Worm (Caenorhabditis elegans) whole organism, midembryonic: Measurements from ENCODE around the gene F09E10.7.

Experiments
- T22C8.4 ChIP-seq: fragments of 200-800 bp; sonication (Bioruptor generic); IDR thresholded peaks from 2 replicates; pipeline ENCODE4 v1.3.6; 2022; ENCODE audit warnings: missing genetic modification characterization, missing compliant biosample characterization
- cog-1 ChIP-seq: sonication (generic microtip); optimal IDR thresholded peaks from 2 replicates; lab custom pipeline; 2016; ENCODE audit warnings: missing genetic modification characterization, missing compliant biosample characterization
- flt-1 ChIP-seq: fragments of 200-800 bp; sonication (Bioruptor generic); IDR thresholded peaks from 2 replicates; pipeline ENCODE4 v1.3.6; 2022; ENCODE audit warnings: missing genetic modification characterization, missing compliant biosample characterization
- klf-2 ChIP-seq: fragments of 200-800 bp; sonication (Bioruptor generic); conservative IDR thresholded peaks from 2 replicates; pipeline ENCODE4 v1.3.6; 2022; ENCODE audit warnings: missing genetic modification reagents, missing genetic modification characterization, missing compliant biosample characterization
- med-1 ChIP-seq: sonication (generic microtip); optimal IDR thresholded peaks from 2 replicates; lab custom pipeline; 2017; ENCODE audit warnings: missing genetic modification characterization, mild to moderate bottlenecking, missing compliant biosample characterization, antibody characterized with exemption, missing genetic modification reagents; ENCODE audit not compliant: insufficient read depth
- ref-1 ChIP-seq: fragments of 200-800 bp; sonication (Bioruptor generic); conservative IDR thresholded peaks from 2 replicates; pipeline ENCODE4 v1.3.6; 2022; ENCODE audit warnings: missing genetic modification reagents, missing genetic modification characterization, missing compliant biosample characterization
- tab-1 ChIP-seq: fragments of 200-800 bp; sonication (Bioruptor generic); IDR thresholded peaks from 2 replicates; pipeline ENCODE4 v1.3.6; 2022; ENCODE audit warnings: missing genetic modification characterization, missing compliant biosample characterization
- ztf-23 ChIP-seq: fragments of 200-800 bp; sonication (Bioruptor generic); IDR thresholded peaks from 2 replicates; pipeline ENCODE4 v1.3.6; 2022; ENCODE audit warnings: missing genetic modification reagents, missing genetic modification characterization, missing compliant biosample characterization
- ztf-29 ChIP-seq: fragments of 200-800 bp; sonication (Bioruptor generic); IDR thresholded peaks from 2 replicates; pipeline ENCODE4 v1.3.6; 2022; ENCODE audit warnings: missing genetic modification reagents, missing genetic modification characterization, missing compliant biosample characterization

Gene F09E10.7

DNA sequence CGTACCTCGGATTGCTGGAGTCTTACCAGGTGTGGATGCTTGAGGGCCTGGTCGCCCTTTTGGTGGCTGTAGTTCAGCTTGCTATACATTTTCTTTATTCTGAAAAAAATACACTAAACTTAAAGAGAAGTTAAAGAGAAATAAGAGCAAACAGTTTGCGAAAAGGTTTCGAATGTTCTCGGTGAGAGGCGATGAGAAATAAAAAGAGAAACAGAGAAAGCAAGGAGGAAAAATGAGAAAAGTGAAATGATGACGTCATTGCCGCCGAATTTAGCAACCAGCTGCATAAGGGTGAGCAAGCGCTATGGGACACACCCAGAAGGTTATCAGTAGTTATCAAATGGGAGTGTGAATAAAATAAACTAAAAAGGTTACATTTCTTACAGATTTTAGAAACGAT, 47.9 kb downstream of the F09E10.7 start, which contains the start of gene cebp-1:
Gene cebp-1, minus strand, starts transcription at position 99 of the 400 bp plus-strand sequence.
- TF ChIP-seq tab-1 (GFP tag; lab: Robert Waterston, UW) = no peak
- no peak for TF ChIP-seq T22C8.4
- no peak for TF ChIP-seq klf-2
- TF ChIP-seq cog-1 (tag; lab: Kevin White, UChicago) = no peak
- TF ChIP-seq flt-1 (GFP tag; lab: Robert Waterston, UW) = no peak
- no peak for TF ChIP-seq ztf-29
- no peak for TF ChIP-seq med-1 (GFP tag; lab: Kevin White, UChicago)
- TF ChIP-seq ztf-23 (GFP tag; lab: Robert Waterston, UW) = no peak
- no peak for TF ChIP-seq ref-1

DNA sequence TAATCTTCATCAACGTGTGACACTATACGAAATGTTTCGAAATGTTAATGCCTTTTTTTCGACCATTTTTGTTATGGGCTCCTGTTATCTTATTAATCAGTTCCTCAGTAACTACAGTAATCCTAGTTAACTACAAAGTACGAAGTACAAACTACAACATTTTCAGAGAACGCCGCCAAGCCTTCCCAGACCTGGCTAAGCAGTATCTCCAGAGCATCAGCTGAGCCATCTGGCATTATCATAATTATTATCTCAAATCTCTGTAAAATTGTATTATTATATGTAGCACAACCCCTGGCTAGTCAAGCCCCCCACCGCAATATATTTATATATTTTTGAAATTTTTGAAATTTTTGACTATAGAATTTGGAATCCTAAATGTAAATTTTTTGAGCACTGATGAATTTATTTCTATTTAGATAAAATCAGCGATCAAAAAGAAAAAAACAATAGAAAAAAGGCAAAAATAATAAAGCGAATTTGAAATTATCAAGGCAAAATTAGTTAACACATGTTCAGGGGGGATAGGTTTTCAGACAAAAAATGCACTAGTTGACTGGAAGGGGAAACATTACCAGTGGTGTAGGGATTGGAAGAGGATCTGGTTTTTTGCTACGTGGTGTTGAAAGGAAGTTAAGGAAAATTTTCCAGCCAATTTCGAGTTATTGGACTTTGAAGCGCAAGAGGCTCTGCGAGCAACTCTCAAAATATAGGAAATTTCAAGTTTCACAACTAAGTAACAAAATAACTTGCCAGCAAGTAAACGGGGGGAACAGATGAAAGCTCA, 49.6 kb downstream of the F09E10.7 start:
- TF ChIP-seq flt-1 (GFP tag; lab: Robert Waterston, UW) (no peak), ztf-23 (GFP tag; lab: Robert Waterston, UW) (no peak), T22C8.4 (no peak), klf-2 (no peak), tab-1 (GFP tag; lab: Robert Waterston, UW) (no peak), ztf-29 (no peak), cog-1 (tag; lab: Kevin White, UChicago) (no peak)

DNA sequence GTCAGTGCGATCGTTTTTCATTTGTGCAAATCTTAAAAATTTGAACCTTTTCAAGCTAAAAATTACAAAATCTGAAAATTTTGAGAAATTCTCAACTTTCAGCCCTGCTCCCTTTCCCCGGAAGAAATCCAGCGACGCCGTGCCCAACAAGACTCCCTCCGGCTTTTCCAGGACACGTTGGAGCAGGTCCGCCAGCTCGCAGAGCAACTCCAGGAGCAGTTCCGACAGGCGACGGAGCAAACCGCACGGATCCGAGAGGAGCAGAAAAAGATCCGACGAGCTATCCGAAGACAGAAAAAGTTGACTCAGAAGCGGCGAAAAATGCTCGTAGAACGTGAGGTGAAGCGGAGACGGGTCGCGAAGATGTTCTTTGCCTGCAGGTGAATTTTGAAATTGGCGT, 50.4 kb downstream of the F09E10.7 start:
- TF ChIP-seq ztf-23 (GFP tag; lab: Robert Waterston, UW) (no peak), flt-1 (GFP tag; lab: Robert Waterston, UW) (no peak), klf-2 (no peak), med-1 (GFP tag; lab: Kevin White, UChicago) (no peak), tab-1 (GFP tag; lab: Robert Waterston, UW) (0 out of 2 replicates have a peak, but pooled peaks have one; percentile 23)

DNA sequence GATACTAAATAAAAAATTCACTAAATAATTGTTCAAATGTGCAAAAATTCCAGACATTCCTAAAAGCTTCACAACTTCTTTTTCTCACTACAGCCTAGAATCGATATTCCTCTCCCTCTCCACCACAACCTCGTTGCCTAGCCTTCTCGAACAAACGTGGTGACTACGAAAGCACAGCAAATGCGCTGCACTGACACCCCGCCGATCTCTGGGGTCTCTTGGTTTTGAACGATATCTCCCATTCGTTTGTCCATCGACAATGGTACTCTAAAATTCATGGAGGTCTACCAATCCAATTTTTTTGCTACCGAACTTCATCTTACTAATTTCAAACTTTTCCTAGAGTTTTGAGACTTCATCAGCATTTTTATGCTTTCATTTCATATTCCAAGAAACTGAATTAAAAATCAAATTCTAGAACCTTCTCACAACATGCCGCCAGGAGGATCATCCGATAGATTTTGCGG, 51.3 kb downstream of the F09E10.7 start, which contains the start of gene W05H7.1:
Gene W05H7.1, plus strand, starts transcription at position 417 of the 467 bp plus-strand sequence.
- 0 out of 2 replicates have a peak, but pooled peaks have one; percentile 21 for TF ChIP-seq T22C8.4
- no peak for TF ChIP-seq ref-1
- no peak for TF ChIP-seq ztf-23 (GFP tag; lab: Robert Waterston, UW)
- no peak for TF ChIP-seq tab-1 (GFP tag; lab: Robert Waterston, UW)
